Worm (Caenorhabditis elegans): ENCODE measurements around the gene H12D21.10.

Gene H12D21.10

ce11 chrV:14851206-14851605, 48.4 kb upstream of the H12D21.10 start (continued):
- TF ChIP-seq nhr-76 (tag; optimal IDR thresholded peaks at IDR 0.05), result no peak
- TF ChIP-seq nhr-11 (tag; optimal IDR thresholded peaks at IDR 0.05), result no peak
- TF ChIP-seq elt-2 (tag; optimal IDR thresholded peaks at IDR 0.05), result no peak
- no peak for TF ChIP-seq sox-4 (tag; optimal IDR thresholded peaks at IDR 0.05)
- no peak for TF ChIP-seq jun-1 (tag; optimal IDR thresholded peaks at IDR 0.05)
- TF ChIP-seq mef-2 (tag; optimal IDR thresholded peaks at IDR 0.05), result no peak
- TF ChIP-seq ces-1 (GFP tag; optimal IDR thresholded peaks at IDR 0.05), result no peak
- no peak for TF ChIP-seq aly-2 (tag; optimal IDR thresholded peaks at IDR 0.05)
- TF ChIP-seq C04F5.9 (tag; optimal IDR thresholded peaks at IDR 0.05), result no peak
- peak in 1 of 2 experiments; percentile 12 for TF ChIP-seq lsy-2 (tag; optimal IDR thresholded peaks at IDR 0.05)
- no peak for TF ChIP-seq sptf-1 (tag; optimal IDR thresholded peaks at IDR 0.05)
- no peak for TF ChIP-seq hlh-17 (GFP tag; optimal IDR thresholded peaks at IDR 0.05; ENCODE audit: borderline replicate concordance)
- TF ChIP-seq lir-3 (tag; optimal IDR thresholded peaks at IDR 0.05; ENCODE audit: poor library complexity), result no peak
- TF ChIP-seq lin-35 (GFP tag; optimal IDR thresholded peaks at IDR 0.05), result peak in 1 of 2 experiments; percentile 40
- TF ChIP-seq nhr-12 (tag; optimal IDR thresholded peaks at IDR 0.05), result no peak
- peak; percentile 2 for TF ChIP-seq unc-86 (tag; optimal IDR thresholded peaks at IDR 0.05)
- peak; percentile 44 for TF ChIP-seq zag-1 (tag; optimal IDR thresholded peaks at IDR 0.05)
- TF ChIP-seq nhr-90 (tag; optimal IDR thresholded peaks at IDR 0.05; ENCODE audit: poor library complexity), result no peak
- TF ChIP-seq nhr-20 (tag; optimal IDR thresholded peaks at IDR 0.05), result no peak
- no peak for TF ChIP-seq lin-13 (GFP tag; optimal IDR thresholded peaks at IDR 0.05)
- no peak for TF ChIP-seq unc-130 (tag; optimal IDR thresholded peaks at IDR 0.05)
- no peak for TF ChIP-seq vab-15 (tag; optimal IDR thresholded peaks at IDR 0.05)
- no peak for TF ChIP-seq zip-4 (GFP tag; optimal IDR thresholded peaks at IDR 0.05)
- TF ChIP-seq nhr-84 (tag; optimal IDR thresholded peaks at IDR 0.05), result no peak
- peak; percentile 45 for TF ChIP-seq nhr-71 (tag; optimal IDR thresholded peaks at IDR 0.05)
- no peak for TF ChIP-seq pag-3 (tag; optimal IDR thresholded peaks at IDR 0.05; ENCODE audit: borderline replicate concordance, insufficient read depth)
- TF ChIP-seq sup-37 (GFP tag; optimal IDR thresholded peaks at IDR 0.05), result no peak
- no peak for TF ChIP-seq C16A3.4 (tag; optimal IDR thresholded peaks at IDR 0.05)
- peak; percentile 19; the same call in 1 of the 2 replicates for TF ChIP-seq isw-1 (GFP tag; IDR thresholded peaks at IDR 0.05)
- TF ChIP-seq ceh-90 (tag; optimal IDR thresholded peaks at IDR 0.05), result no peak
- TF ChIP-seq mep-1 (tag; optimal IDR thresholded peaks at IDR 0.05), result no peak
- no peak for TF ChIP-seq ets-5 (GFP tag; IDR thresholded peaks at IDR 0.05)
- no peak for TF ChIP-seq nhr-85 (tag)
- TF ChIP-seq hpl-2 (GFP tag; optimal IDR thresholded peaks at IDR 0.05), result no peak
- TF ChIP-seq aha-1 (tag; optimal IDR thresholded peaks at IDR 0.05), result no peak
- no peak for TF ChIP-seq dpl-1 (GFP tag; optimal IDR thresholded peaks at IDR 0.05)
- no peak for TF ChIP-seq unc-62 (GFP tag; optimal IDR thresholded peaks at IDR 0.05)

ce11 chrV:14851972-14852371, 47.6 kb upstream of the H12D21.10 start:
- peak in 1 of 2 experiments; percentile 19 for TF ChIP-seq lin-35 (GFP tag; optimal IDR thresholded peaks at IDR 0.05)
- no peak for TF ChIP-seq isw-1 (GFP tag; IDR thresholded peaks at IDR 0.05)
- TF ChIP-seq elt-2 (tag; optimal IDR thresholded peaks at IDR 0.05), result peak; percentile 32

- TF ChIP-seq dpl-1 (GFP tag; optimal IDR thresholded peaks at IDR 0.05) (no peak), tbx-2 (tag; optimal IDR thresholded peaks at IDR 0.05) (peak; percentile 5), unc-62 (GFP tag; optimal IDR thresholded peaks at IDR 0.05) (no peak), fkh-4 (tag; optimal IDR thresholded peaks at IDR 0.05; ENCODE audit: borderline replicate concordance) (no peak), lin-14 (GFP tag; optimal IDR thresholded peaks at IDR 0.05) (peak; percentile 55), efl-1 (optimal IDR thresholded peaks at IDR 0.05) (no peak), efl-1 (GFP tag; optimal IDR thresholded peaks at IDR 0.05 in 1 of 2) (peak in 1 of 2 experiments; percentile 70)
Observed at ce11 chrV:14852620-14853019, 47.0 kb upstream of the H12D21.10 start.
